Worm (Caenorhabditis elegans) whole organism, midembryonic: ENCODE data around the gene C25H3.7.

Experiments used
- flt-1 ChIP-seq: fragments of 200-800 bp; sonication (Bioruptor generic); IDR thresholded peaks from 2 replicates; pipeline ENCODE4 v1.3.6; 2022; ENCODE audit warnings: missing genetic modification characterization, missing compliant biosample characterization
- med-1 ChIP-seq: sonication (generic microtip); optimal IDR thresholded peaks from 2 replicates; lab custom pipeline; 2017; ENCODE audit warnings: missing genetic modification characterization, mild to moderate bottlenecking, missing compliant biosample characterization, antibody characterized with exemption, missing genetic modification reagents; ENCODE audit not compliant: insufficient read depth
- ref-1 ChIP-seq: fragments of 200-800 bp; sonication (Bioruptor generic); conservative IDR thresholded peaks from 2 replicates; pipeline ENCODE4 v1.3.6; 2022; ENCODE audit warnings: missing genetic modification reagents, missing genetic modification characterization, missing compliant biosample characterization
- tab-1 ChIP-seq: fragments of 200-800 bp; sonication (Bioruptor generic); IDR thresholded peaks from 2 replicates; pipeline ENCODE4 v1.3.6; 2022; ENCODE audit warnings: missing genetic modification characterization, missing compliant biosample characterization

DNA sequence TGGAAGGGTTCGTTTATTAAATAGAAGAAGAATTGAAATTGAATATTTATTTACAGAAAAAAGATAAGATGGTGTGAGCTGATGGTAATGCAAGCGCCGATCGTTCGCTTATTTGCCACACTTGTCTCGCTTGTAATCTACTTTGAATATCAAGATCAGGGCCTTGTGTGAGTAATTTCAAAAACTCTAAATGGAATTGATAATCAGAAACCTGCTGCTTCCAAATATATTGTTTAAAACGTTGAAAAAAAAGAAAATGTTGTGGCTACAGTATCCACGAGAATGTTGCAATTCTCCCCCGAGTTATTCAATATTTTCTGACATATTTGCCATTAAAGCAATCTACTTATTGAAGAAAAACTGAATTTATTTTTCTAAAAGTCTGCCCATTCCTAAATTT lies 42.1 kb upstream of the C25H3.7 start:
- TF ChIP-seq tab-1 (GFP tag; lab: Robert Waterston, UW) (no peak), flt-1 (GFP tag; lab: Robert Waterston, UW) (no peak), med-1 (GFP tag; lab: Kevin White, UChicago) (no peak), ref-1 (no peak)
